Worm (Caenorhabditis elegans): Measurements from ENCODE around the gene W07E11.1.

- TF ChIP-seq nhr-28 (tag; optimal IDR thresholded peaks at IDR 0.05) (no peak), lsy-2 (tag; optimal IDR thresholded peaks at IDR 0.05) (no peak)
Observed at ce11 chrX:10060475-10061011, 23.9 kb upstream of the W07E11.1 start, which contains the start of gene ZC373.3.
